Fruit fly (Drosophila melanogaster) whole organism, embryonic: ENCODE results near the gene CG42232.

Experiments
- Blimp-1 ChIP-seq: fragments of 200-800 bp; sonication (Bioruptor generic); optimal IDR thresholded peaks from 3 replicates; lab custom pipeline; 2018; ENCODE audit warnings: missing biosample characterization, missing genetic modification characterization, mild to moderate bottlenecking, moderate library complexity, missing genetic modification reagents
- CG10274 ChIP-seq: fragments of 200-800 bp; sonication (Bioruptor generic); optimal IDR thresholded peaks from 3 replicates; lab custom pipeline; 2017; ENCODE audit warnings: missing biosample characterization, mild to moderate bottlenecking, missing genetic modification characterization
- CG10366 ChIP-seq: fragments of 200-800 bp; sonication (Bioruptor generic); IDR thresholded peaks from 2 replicates; pipeline ENCODE4 v1.3.6; 2022; ENCODE audit warnings: missing biosample characterization, missing genetic modification characterization
- CG17359 ChIP-seq: fragments of 200-800 bp; sonication (Bioruptor generic); optimal IDR thresholded peaks from 3 replicates; lab custom pipeline; 2018; ENCODE audit warnings: missing biosample characterization, mild to moderate bottlenecking, missing genetic modification characterization, moderate library complexity
- CG17802 ChIP-seq: fragments of 200-800 bp; sonication (Bioruptor generic); optimal IDR thresholded peaks from 2 replicates; lab custom pipeline; 2018; ENCODE audit warnings: missing biosample characterization, mild to moderate bottlenecking, missing genetic modification characterization, moderate library complexity
- CG18619 ChIP-seq: fragments of 200-800 bp; sonication (Bioruptor generic); optimal IDR thresholded peaks from 3 replicates; lab custom pipeline; 2017; ENCODE audit warnings: missing biosample characterization, mild to moderate bottlenecking, missing genetic modification characterization
- CG2875 ChIP-seq: fragments of 200-800 bp; sonication (Bioruptor generic); optimal IDR thresholded peaks from 2 replicates; lab custom pipeline; 2017; ENCODE audit warnings: missing biosample characterization, mild to moderate bottlenecking, missing genetic modification characterization, missing genetic modification reagents
- CG3163 ChIP-seq: fragments of 200-800 bp; sonication (Bioruptor generic); optimal IDR thresholded peaks from 3 replicates; lab custom pipeline; 2016; ENCODE audit warnings: missing biosample characterization, missing genetic modification characterization
- CG34422 ChIP-seq: fragments of 200-800 bp; sonication (Bioruptor generic); IDR thresholded peaks from 3 replicates; pipeline ENCODE4 v1.3.6; 2022; ENCODE audit warnings: missing biosample characterization, missing genetic modification characterization
- CG3847 ChIP-seq: fragments of 200-800 bp; sonication (Bioruptor generic); IDR thresholded peaks from 2 replicates; pipeline ENCODE4 v1.3.6; 2022; ENCODE audit warnings: missing biosample characterization, missing genetic modification characterization
- CG4404 ChIP-seq: fragments of 200-800 bp; sonication (Bioruptor generic); IDR thresholded peaks from 2 replicates; pipeline ENCODE4 v1.3.6; 2022; ENCODE audit warnings: missing biosample characterization, missing genetic modification characterization
- CG4617 ChIP-seq: fragments of 200-800 bp; sonication (Bioruptor generic); optimal IDR thresholded peaks from 3 replicates; lab custom pipeline; 2016; ENCODE audit warnings: missing biosample characterization, missing genetic modification characterization, borderline replicate concordance
- CG7271 ChIP-seq: fragments of 200-800 bp; sonication (Bioruptor generic); optimal IDR thresholded peaks from 2 replicates; lab custom pipeline; 2018; ENCODE audit warnings: missing biosample characterization, mild to moderate bottlenecking, missing genetic modification characterization, moderate library complexity
- CG7963 ChIP-seq: fragments of 200-800 bp; sonication (Bioruptor generic); IDR thresholded peaks from 3 replicates; pipeline ENCODE4 v1.3.6; 2022; ENCODE audit warnings: missing biosample characterization, missing genetic modification characterization; ENCODE audit not compliant: partially characterized antibody
- CG9797 ChIP-seq: fragments of 200-800 bp; sonication (Bioruptor generic); optimal IDR thresholded peaks from 3 replicates; lab custom pipeline; 2018; ENCODE audit warnings: missing biosample characterization, mild to moderate bottlenecking, missing genetic modification characterization
- Chrac-16 ChIP-seq: fragments of 200-800 bp; sonication (Bioruptor generic); optimal IDR thresholded peaks from 3 replicates; lab custom pipeline; 2016; ENCODE audit warnings: missing biosample characterization, missing genetic modification characterization
- Dbx ChIP-seq: fragments of 200-800 bp; sonication (Bioruptor generic); IDR thresholded peaks from 3 replicates; pipeline ENCODE4 v1.3.6; 2022; ENCODE audit warnings: missing biosample characterization, missing genetic modification characterization
- Dfd ChIP-seq, 2 experiments: fragments of >200 bp; optimal IDR thresholded peaks; 2 replicates each; lab custom pipeline; 2017; ENCODE audit warnings: missing biosample characterization in 2 of 2, missing genetic modification characterization in 2 of 2
- E2f1 ChIP-seq: fragments of 200-800 bp; sonication (Bioruptor generic); IDR thresholded peaks from 2 replicates; pipeline ENCODE4 v1.3.6; 2022; ENCODE audit warnings: missing biosample characterization, missing genetic modification characterization
- E2f2 ChIP-seq: fragments of 200-800 bp; sonication (Bioruptor generic); IDR thresholded peaks from 2 replicates; pipeline ENCODE4 v1.3.6; 2022; ENCODE audit warnings: missing biosample characterization, missing genetic modification characterization
- Elba2 ChIP-seq: fragments of 200-800 bp; sonication (Bioruptor generic); optimal IDR thresholded peaks from 3 replicates; lab custom pipeline; 2016; ENCODE audit warnings: missing biosample characterization, missing genetic modification characterization
- Fer2 ChIP-seq: fragments of 200-800 bp; sonication (Bioruptor generic); optimal IDR thresholded peaks from 2 replicates; lab custom pipeline; 2018; ENCODE audit warnings: missing biosample characterization, mild to moderate bottlenecking, missing genetic modification characterization, moderate library complexity
- HmgZ ChIP-seq: fragments of 200-800 bp; sonication (Bioruptor generic); optimal IDR thresholded peaks from 2 replicates; lab custom pipeline; 2018; ENCODE audit warnings: missing biosample characterization, mild to moderate bottlenecking, missing genetic modification characterization
- Hr3 ChIP-seq: fragments of 200-800 bp; sonication (Bioruptor generic); optimal IDR thresholded peaks from 3 replicates; lab custom pipeline; 2016; ENCODE audit warnings: missing biosample characterization, missing genetic modification characterization
- Hsf ChIP-seq: fragments of 200-800 bp; sonication (Bioruptor generic); optimal IDR thresholded peaks from 3 replicates; lab custom pipeline; 2016; ENCODE audit warnings: missing biosample characterization, missing genetic modification characterization
- Lpt ChIP-seq: fragments of >200 bp; optimal IDR thresholded peaks from 2 replicates; lab custom pipeline; 2018; ENCODE audit warnings: missing biosample characterization, missing genetic modification characterization
- NC2α ChIP-seq: fragments of 200-800 bp; sonication (Bioruptor generic); optimal IDR thresholded peaks from 2 replicates; lab custom pipeline; 2016; ENCODE audit warnings: missing biosample characterization, missing genetic modification characterization
- Oaz ChIP-seq: fragments of 200-800 bp; sonication (Bioruptor generic); IDR thresholded peaks from 2 replicates; pipeline ENCODE4 v1.3.6; 2022; ENCODE audit warnings: missing biosample characterization, missing genetic modification characterization
- Poxn ChIP-seq: fragments of 200-800 bp; sonication (Bioruptor generic); IDR thresholded peaks from 2 replicates; pipeline ENCODE4 v1.3.6; 2022; ENCODE audit warnings: missing biosample characterization, missing genetic modification characterization
- Spps ChIP-seq: fragments of 200-800 bp; sonication (Bioruptor generic); optimal IDR thresholded peaks from 2 replicates; lab custom pipeline; 2018; ENCODE audit warnings: missing biosample characterization, mild to moderate bottlenecking, missing genetic modification characterization
- az2 ChIP-seq: fragments of 200-800 bp; sonication (Bioruptor generic); optimal IDR thresholded peaks from 3 replicates; lab custom pipeline; 2016; ENCODE audit warnings: missing biosample characterization, missing genetic modification characterization
- br ChIP-seq: fragments of >200 bp; optimal IDR thresholded peaks from 2 replicates; lab custom pipeline; 2017
- dmrt99B ChIP-seq: fragments of 200-800 bp; sonication (Bioruptor generic); optimal IDR thresholded peaks from 2 replicates; lab custom pipeline; 2018; ENCODE audit warnings: missing biosample characterization, mild to moderate bottlenecking, missing genetic modification characterization, moderate library complexity
- emc ChIP-seq: fragments of 200-800 bp; sonication (Bioruptor generic); optimal IDR thresholded peaks from 2 replicates; lab custom pipeline; 2016; ENCODE audit warnings: missing biosample characterization, missing genetic modification characterization
- en ChIP-seq: fragments of 200-800 bp; sonication (Bioruptor generic); optimal IDR thresholded peaks from 2 replicates; lab custom pipeline; 2016; ENCODE audit warnings: missing biosample characterization, missing genetic modification characterization
- eve ChIP-seq, 2 experiments: fragments of >200 bp; optimal IDR thresholded peaks; 2 replicates each; lab custom pipeline; 2017; ENCODE audit warnings: missing biosample characterization in 2 of 2, missing genetic modification characterization in 2 of 2
- ewg ChIP-seq: fragments of 200-800 bp; sonication (Bioruptor generic); optimal IDR thresholded peaks from 3 replicates; lab custom pipeline; 2017; ENCODE audit warnings: mild to moderate bottlenecking, missing biosample characterization, missing genetic modification reagents, missing genetic modification characterization
- fd64A ChIP-seq: fragments of 200-800 bp; sonication (Bioruptor generic); optimal IDR thresholded peaks from 3 replicates; lab custom pipeline; 2018; ENCODE audit warnings: missing biosample characterization, mild to moderate bottlenecking, missing genetic modification characterization
- gce ChIP-seq: fragments of 200-800 bp; sonication (Bioruptor generic); IDR thresholded peaks from 3 replicates; pipeline ENCODE4 v1.3.6; 2022; ENCODE audit warnings: missing biosample characterization, missing genetic modification characterization
- gfzf ChIP-seq: fragments of 200-800 bp; sonication (Bioruptor generic); optimal IDR thresholded peaks from 2 replicates; lab custom pipeline; 2016; ENCODE audit warnings: missing biosample characterization, mild to moderate bottlenecking, missing genetic modification characterization, moderate library complexity
- grau ChIP-seq: fragments of 200-800 bp; optimal IDR thresholded peaks from 3 replicates; lab custom pipeline; 2019; ENCODE audit warnings: missing biosample characterization, mild to moderate bottlenecking, missing genetic modification characterization, moderate library complexity
- her ChIP-seq: fragments of 200-800 bp; sonication (Bioruptor generic); optimal IDR thresholded peaks from 2 replicates; lab custom pipeline; 2016; ENCODE audit warnings: missing biosample characterization, missing genetic modification characterization
- kay ChIP-seq: fragments of 200-800 bp; sonication (Bioruptor generic); optimal IDR thresholded peaks from 2 replicates; lab custom pipeline; 2016; ENCODE audit warnings: missing biosample characterization, missing genetic modification characterization
- lab ChIP-seq: fragments of 200-800 bp; sonication (Bioruptor generic); optimal IDR thresholded peaks from 3 replicates; lab custom pipeline; 2017; ENCODE audit warnings: missing biosample characterization, missing genetic modification characterization, mild to moderate bottlenecking, moderate library complexity, missing genetic modification reagents
- pzg ChIP-seq: fragments of 200-800 bp; sonication (Bioruptor generic); optimal IDR thresholded peaks from 3 replicates; lab custom pipeline; 2018; ENCODE audit warnings: missing biosample characterization, mild to moderate bottlenecking, missing genetic modification characterization, moderate library complexity
- so ChIP-seq: fragments of 200-800 bp; sonication (Bioruptor generic); IDR thresholded peaks from 3 replicates; pipeline ENCODE4 v1.3.6; 2022; ENCODE audit warnings: missing biosample characterization, missing genetic modification characterization
- sob ChIP-seq: fragments of 200-800 bp; sonication (Bioruptor generic); IDR thresholded peaks from 2 replicates; pipeline ENCODE4 v1.3.6; 2022; ENCODE audit warnings: missing biosample characterization, missing genetic modification characterization
- ttk ChIP-seq: fragments of 200-800 bp; sonication (Bioruptor generic); IDR thresholded peaks from 2 replicates; pipeline ENCODE4 v2.1.2; 2022; ENCODE audit warnings: missing biosample characterization, missing genetic modification characterization
- vnd ChIP-seq: fragments of 200-800 bp; sonication (Bioruptor generic); IDR thresholded peaks from 3 replicates; pipeline ENCODE4 v1.3.6; 2022; ENCODE audit warnings: missing biosample characterization, missing genetic modification characterization; ENCODE audit not compliant: partially characterized antibody
- wek ChIP-seq: fragments of 200-800 bp; sonication (Bioruptor generic); optimal IDR thresholded peaks from 3 replicates; lab custom pipeline; 2018; ENCODE audit warnings: missing biosample characterization, mild to moderate bottlenecking, missing genetic modification characterization, moderate library complexity
- wor ChIP-seq: fragments of 200-800 bp; sonication (Bioruptor generic); IDR thresholded peaks from 2 replicates; pipeline ENCODE4 v1.3.6; 2022; ENCODE audit warnings: missing biosample characterization, missing genetic modification characterization
- zfh1 ChIP-seq: fragments of 200-800 bp; sonication (Bioruptor generic); IDR thresholded peaks from 3 replicates; pipeline ENCODE4 v1.3.6; 2022; ENCODE audit warnings: missing biosample characterization, missing genetic modification characterization

Gene CG42232

dm6 chr3R:16496209-16496608 is 26.7 kb upstream of the CG42232 start (continued):
- TF ChIP-seq CG17802 (no peak), CG4404 (GFP tag; lab: Robert Waterston, UW) (no peak), CG9797 (no peak), Spps (tag; lab: Kevin White, UChicago) (no peak), Lpt (GFP tag; lab: Kevin White, UChicago) (no peak), grau (tag; lab: Kevin White, UChicago) (peak; percentile 59), ttk (GFP tag; lab: Robert Waterston, UW) (peak; percentile 68), pzg (GFP tag; lab: Kevin White, UChicago) (no peak), zfh1 (GFP tag; lab: Robert Waterston, UW) (peak; percentile 46; the same call in 1 of the 3 replicates), CG34422 (0 out of 3 replicates have a peak, but pooled peaks have one; percentile 47), dmrt99B (tag; lab: Kevin White, UChicago) (peak; percentile 84), CG10274 (no peak), CG18619 (GFP tag; lab: Kevin White, UChicago) (no peak), wor (peak; percentile 55; the same call in 1 of the 2 replicates), CG7271 (tag; lab: Kevin White, UChicago) (no peak), vnd (no peak), CG3847 (GFP tag; lab: Robert Waterston, UW) (no peak), fd64A (GFP tag; lab: Kevin White, UChicago) (no peak), emc (no peak), br (lab: Kevin White, UChicago) (no peak), Blimp-1 (peak; percentile 58), Hsf (GFP tag; lab: Kevin White, UChicago) (peak; percentile 33), Chrac-16 (peak; percentile 7), E2f1 (GFP tag; lab: Robert Waterston, UW) (no peak), kay (GFP tag; lab: Kevin White, UChicago) (no peak), CG10366 (0 out of 2 replicates have a peak, but pooled peaks have one; percentile 12), Poxn (GFP tag; lab: Robert Waterston, UW) (no peak), Oaz (GFP tag; lab: Robert Waterston, UW) (no peak), lab (GFP tag; lab: Kevin White, UChicago) (peak; percentile 21), gfzf (GFP tag; lab: Kevin White, UChicago) (no peak), CG4617 (no peak), ewg (GFP tag; lab: Kevin White, UChicago) (peak; percentile 39), eve (GFP tag; optimal IDR thresholded peaks at IDR 0.05; lab: Kevin White, UChicago) (no peak), CG2875 (peak; percentile 62), CG3163 (GFP tag; lab: Kevin White, UChicago) (no peak), en (GFP tag; lab: Kevin White, UChicago) (no peak), Dbx (no peak), so (no peak), az2 (GFP tag; lab: Kevin White, UChicago) (peak; percentile 42), wek (GFP tag; lab: Kevin White, UChicago) (no peak), Dfd (GFP tag; optimal IDR thresholded peaks at IDR 0.05; lab: Kevin White, UChicago) (no peak), CG17359 (tag; lab: Kevin White, UChicago) (no peak), gce (GFP tag; lab: Robert Waterston, UW) (no peak), NC2α (GFP tag; lab: Kevin White, UChicago) (no peak), Elba2 (GFP tag; lab: Kevin White, UChicago) (no peak), E2f2 (GFP tag; lab: Robert Waterston, UW) (peak; percentile 39; the same call in 1 of the 2 replicates), Hr3 (GFP tag; lab: Kevin White, UChicago) (peak; percentile 5), sob (no peak), her (no peak), HmgZ (no peak), Fer2 (tag; lab: Kevin White, UChicago) (no peak), CG7963 (GFP tag; lab: Robert Waterston, UW) (no peak)
